Fruit fly (Drosophila melanogaster) S2 (cell line): ENCODE measurements around the gene CG32700.

Source experiments
- CG8478 ChIP-seq: fragments of >200 bp; optimal IDR thresholded peaks from 2 replicates; lab custom pipeline; 2018
- CTCF ChIP-seq, 2 experiments: fragments of >200 bp; optimal IDR thresholded peaks; 2 replicates each; lab custom pipeline; 2018

CG32700 gene

DNA sequence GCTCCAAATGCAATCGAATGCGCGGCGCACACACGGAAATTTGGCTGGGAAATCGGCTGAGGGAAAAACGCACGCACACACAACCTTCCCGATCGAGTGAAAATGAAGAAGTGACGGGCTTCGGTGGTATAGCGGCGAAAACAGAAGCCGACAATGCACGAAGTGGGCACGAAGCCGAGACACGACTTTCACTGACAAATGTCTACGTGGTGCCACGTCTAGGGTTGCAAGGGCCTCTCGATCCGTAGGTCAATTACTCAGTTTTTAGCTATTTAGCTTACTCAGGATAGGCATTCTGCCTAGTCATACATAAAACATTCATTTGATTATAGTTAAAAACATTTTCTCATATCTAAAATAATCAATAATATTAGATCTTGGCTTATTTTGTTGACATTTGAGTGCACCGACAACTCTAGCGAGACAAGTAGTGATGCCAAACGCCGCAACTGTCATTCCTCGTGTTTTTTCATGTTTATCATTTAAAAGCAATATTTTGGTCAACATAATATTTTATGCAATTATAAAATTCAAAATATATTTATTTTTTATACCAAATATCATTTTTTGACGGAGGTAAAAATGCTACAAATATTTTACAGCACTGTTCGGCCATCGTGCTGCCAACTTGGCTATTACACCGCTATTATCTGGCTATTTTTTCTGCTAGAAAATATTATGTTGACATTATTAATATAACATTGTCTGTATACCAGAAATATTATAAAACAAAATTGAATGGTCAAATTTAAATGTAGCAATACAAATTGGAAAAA lies 3.1 kb upstream of the CG32700 start:
- TF ChIP-seq CG8478 (lab: Kevin White, UChicago) (no peak), CTCF (optimal IDR thresholded peaks at IDR 0.05; lab: Kevin White, UChicago) (no peak)

DNA sequence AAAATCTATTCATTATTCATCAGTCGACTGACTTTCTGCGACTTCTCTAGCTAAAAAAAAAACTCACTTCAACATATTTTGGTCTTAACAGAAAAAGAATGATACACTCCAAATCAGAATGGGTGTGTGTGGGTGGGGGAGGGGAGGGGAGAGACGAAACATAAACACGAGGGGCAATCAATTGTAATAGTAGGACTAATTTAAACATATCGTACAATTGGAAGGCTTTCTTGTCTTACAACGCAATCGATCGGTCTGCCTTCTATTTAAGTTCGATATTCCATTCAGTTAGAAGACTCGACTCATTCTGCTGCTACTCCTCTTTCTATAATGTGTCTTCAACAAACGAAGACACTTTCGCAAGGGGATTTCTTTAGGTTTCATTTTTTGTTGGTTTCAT lies 541 bp upstream of the CG32700 start:
- TF ChIP-seq CTCF (optimal IDR thresholded peaks at IDR 0.05; lab: Kevin White, UChicago), result no peak
- no peak for TF ChIP-seq CG8478 (lab: Kevin White, UChicago)

DNA sequence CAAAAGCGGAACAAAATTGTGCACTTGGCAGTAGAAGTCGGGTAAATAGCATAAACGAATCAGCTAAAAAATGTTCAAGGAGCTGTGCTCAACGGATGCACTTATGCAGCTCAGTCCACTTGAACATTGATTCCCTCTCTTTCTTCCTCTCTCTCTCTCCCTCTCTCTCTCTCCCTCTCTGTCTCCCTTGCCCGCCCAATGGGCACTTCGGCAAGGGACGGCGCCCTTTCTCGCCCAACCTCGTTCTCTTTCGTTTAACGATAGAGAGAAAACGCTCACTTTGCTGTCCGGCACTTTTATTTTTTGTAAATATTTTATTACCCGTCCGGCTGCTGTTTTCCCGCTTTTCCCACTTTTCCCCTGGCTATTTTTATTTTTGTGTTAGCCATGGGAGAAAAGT lies 6.2 kb downstream of the CG32700 start:
- TF ChIP-seq CG8478 (lab: Kevin White, UChicago) (no peak), CTCF (optimal IDR thresholded peaks at IDR 0.05; lab: Kevin White, UChicago) (no peak)

DNA sequence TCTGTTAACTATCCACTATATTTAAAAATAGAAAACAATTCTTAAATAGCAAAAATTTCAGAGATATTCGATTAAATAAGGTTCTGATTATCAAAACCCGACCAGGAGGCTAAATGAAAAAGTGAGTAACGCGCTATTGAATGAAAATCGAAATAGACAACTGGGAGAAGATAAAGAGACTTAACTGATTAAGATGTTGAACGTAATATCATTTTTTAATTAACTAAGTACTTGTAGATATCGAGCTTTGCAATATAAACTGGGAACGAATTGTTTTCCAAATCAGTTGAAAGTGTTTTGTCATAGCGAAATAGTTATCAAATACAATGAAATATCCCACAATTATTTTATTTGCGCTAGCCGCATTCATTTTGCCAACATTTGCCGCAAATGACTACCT lies 17.1 kb downstream of the CG32700 start, which contains the start of gene CG34026:
CG34026 (plus strand) TSS at position 301 of the 400 bp plus-strand sequence.
- no peak for TF ChIP-seq CG8478 (lab: Kevin White, UChicago)
- TF ChIP-seq CTCF (optimal IDR thresholded peaks at IDR 0.05; lab: Kevin White, UChicago), result no peak

DNA sequence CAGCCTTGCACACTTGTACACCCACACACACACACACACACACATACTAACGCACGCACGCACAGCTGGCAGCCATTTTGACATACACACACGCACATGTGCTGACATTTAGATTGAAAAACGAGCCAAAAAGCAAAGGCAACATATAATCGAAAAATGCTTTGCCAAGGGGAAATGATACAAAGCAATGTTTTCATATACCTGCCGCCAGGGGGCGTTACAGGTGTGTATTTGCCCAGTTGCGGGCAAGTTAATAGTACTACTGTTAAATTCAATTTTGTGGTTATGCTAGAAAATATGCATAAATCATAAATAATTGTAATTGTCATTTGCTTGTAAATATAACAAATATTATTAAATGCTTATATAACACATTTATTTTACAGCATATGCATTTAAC lies 18.2 kb downstream of the CG32700 start:
- TF ChIP-seq CTCF (optimal IDR thresholded peaks at IDR 0.05; lab: Kevin White, UChicago), result peak; percentile 53 to 62
- TF ChIP-seq CG8478 (lab: Kevin White, UChicago), result no peak

DNA sequence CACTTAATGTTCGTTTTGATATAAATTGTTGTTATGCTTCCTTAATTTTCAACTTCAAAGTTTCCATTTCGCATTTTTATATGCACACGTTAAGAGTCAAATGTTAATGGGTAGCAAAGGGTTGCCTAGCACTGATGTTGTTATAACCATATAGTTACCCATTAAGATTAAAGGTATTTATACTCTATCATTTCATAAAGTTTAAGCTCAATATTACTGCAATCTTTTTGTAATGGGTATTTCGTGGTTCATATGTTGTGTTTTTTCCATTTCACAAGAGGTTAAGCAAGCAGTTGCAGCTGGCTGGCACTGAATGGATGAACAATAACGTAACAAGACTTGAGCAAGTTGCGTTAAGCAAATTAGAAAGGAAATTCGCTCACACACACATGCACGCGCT lies 18.8 kb downstream of the CG32700 start:
- TF ChIP-seq CTCF (optimal IDR thresholded peaks at IDR 0.05; lab: Kevin White, UChicago) (no peak), CG8478 (lab: Kevin White, UChicago) (no peak)

DNA sequence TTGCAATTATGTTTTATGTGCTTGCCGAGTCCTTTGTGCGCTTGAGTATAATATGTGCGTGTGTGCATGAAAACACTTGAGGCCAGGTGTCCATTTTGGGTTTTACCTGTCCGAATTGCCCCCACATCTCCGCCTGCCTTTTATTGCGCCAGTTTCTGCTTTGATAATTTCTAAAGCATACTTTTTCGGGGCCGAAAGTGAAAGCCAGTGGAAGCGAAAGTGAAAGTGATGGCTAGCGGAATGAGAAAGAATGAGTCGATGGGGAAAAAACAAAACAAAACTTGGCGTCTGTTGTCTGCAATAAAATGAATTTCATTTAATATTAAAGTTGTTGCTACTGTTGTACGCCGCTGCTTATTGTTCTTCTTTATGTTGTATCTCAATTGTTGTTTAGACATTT lies 27.1 kb downstream of the CG32700 start:
- no peak for TF ChIP-seq CG8478 (lab: Kevin White, UChicago)
- TF ChIP-seq CTCF (optimal IDR thresholded peaks at IDR 0.05; lab: Kevin White, UChicago), result no peak

DNA sequence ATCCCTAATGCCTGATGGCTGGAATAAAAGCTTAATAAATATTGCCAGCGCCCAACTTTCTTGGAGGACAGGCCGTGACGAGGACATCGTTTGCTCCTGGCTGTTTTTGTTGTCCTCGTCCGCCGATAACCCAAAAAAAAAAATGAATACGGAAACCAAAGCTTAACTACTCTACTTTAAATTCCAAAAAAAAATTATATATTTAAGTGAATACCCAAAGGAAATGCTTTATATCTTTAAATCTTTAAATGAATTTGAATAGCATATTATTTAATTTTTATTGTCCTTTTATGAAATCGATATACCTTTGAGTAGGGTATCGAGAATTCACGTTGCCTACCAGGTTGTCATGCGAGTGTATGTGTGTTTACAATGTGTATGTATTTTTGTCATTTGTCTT lies 30.5 kb downstream of the CG32700 start:
- TF ChIP-seq CTCF (optimal IDR thresholded peaks at IDR 0.05; lab: Kevin White, UChicago) (no peak), CG8478 (lab: Kevin White, UChicago) (no peak)

DNA sequence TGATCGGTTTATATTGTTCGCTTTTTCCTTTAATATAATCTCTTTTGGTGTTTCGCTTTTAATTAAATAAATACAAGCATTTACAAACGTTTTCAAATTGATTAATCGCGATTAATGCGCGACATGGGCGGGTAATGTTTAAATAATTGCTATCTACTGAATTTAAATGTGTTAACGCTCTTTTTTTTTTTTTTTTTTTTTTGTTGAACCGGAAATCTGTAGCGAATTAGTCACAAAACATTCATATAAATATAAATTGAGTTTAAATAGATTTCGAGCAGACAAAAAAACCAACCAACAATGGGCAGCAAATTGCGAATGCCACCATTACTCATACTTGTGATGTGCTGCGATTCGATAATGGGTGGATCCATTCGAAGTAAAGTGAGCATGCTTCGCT lies 39.4 kb downstream of the CG32700 start, which contains the start of gene CG34028:
CG34028 (plus strand) TSS at position 301 of the 400 bp plus-strand sequence.
- no peak for TF ChIP-seq CTCF (optimal IDR thresholded peaks at IDR 0.05; lab: Kevin White, UChicago)
- no peak for TF ChIP-seq CG8478 (lab: Kevin White, UChicago)

DNA sequence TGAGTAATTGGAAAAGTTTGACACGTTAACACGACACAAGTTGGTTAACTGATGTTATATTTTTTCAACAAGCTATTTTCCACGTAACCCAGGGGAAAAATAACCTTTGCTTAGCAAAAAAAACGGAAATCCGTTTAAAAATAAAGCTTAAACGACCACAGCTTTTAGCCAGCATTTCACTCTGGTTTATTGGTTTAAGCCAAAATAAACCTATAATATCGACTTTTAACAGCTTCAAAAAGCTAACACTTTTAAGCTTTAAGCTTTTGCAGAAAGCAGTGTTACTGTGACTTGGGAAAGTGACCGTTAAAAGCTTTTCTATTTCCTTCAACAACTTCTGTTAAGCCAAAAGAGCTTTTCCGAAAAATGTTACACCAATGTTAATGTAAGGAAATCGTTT lies 48.4 kb downstream of the CG32700 start:
- no peak for TF ChIP-seq CG8478 (lab: Kevin White, UChicago)
- TF ChIP-seq CTCF (optimal IDR thresholded peaks at IDR 0.05; lab: Kevin White, UChicago), result no peak

DNA sequence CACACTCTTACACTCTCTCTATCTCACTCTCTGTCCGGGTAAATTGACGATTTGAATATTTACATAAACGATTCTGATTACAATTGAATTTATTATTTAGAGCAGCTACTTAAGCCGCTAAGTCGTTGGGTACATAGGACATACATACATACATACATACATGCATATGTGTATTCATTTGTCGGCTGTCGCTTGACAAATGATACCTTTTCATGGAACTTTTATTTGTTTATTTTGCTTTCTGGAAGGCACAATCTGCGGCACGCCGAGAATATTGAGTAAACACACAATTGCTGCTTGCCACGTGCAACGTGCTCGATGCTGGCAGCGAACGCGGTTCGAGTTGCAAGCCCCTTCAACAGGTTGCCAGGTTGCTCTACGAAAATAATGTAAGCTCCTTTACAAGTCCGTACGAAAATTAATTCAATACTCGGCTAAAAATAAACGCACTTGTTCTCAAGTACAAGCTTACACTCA lies 49.8 kb downstream of the CG32700 start:
- TF ChIP-seq CTCF (optimal IDR thresholded peaks at IDR 0.05; lab: Kevin White, UChicago), result no peak
- TF ChIP-seq CG8478 (lab: Kevin White, UChicago), result no peak

DNA sequence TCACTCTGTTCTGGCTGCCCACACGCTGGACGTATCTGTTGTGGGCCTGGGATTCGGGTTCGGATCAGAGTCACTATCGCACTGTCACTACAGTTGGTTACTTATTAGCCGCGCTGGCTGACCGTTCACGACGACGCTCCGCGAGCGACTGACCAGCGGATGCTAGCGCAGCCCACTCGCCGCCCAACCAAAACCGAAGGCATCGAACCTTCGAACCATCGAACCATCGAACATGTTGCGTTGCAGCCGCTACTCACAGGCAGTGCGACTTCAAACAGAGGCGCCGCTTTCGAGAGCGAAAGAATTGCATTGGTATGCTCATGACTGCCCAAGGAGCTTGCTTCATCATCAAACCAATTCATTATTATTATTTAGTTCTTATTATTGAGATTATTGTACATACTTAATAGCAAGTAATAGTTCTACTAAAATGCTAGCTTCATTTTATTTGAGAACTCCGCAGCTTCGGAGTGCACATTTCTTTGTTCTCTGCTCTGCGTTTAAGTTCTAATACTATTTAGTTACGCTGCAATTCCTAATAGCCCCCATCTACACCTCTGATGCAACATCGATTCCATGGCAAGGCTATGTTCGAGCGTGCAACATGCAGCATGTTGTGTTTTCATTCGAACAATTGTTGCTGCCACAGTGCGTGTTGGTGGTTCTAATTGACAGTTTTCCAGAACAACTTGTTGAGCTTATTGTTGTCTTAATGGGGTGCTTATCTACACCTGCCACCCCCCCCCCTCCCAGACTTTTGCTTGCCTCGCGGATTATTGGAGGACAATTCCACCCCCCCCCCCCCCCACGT lies 50.4 kb downstream of the CG32700 start, which contains the start of gene mgl:
mgl (minus strand) TSS at position 136 of the 811 bp plus-strand sequence.
- TF ChIP-seq CG8478 (lab: Kevin White, UChicago) (no peak), CTCF (optimal IDR thresholded peaks at IDR 0.05; lab: Kevin White, UChicago) (no peak)

DNA sequence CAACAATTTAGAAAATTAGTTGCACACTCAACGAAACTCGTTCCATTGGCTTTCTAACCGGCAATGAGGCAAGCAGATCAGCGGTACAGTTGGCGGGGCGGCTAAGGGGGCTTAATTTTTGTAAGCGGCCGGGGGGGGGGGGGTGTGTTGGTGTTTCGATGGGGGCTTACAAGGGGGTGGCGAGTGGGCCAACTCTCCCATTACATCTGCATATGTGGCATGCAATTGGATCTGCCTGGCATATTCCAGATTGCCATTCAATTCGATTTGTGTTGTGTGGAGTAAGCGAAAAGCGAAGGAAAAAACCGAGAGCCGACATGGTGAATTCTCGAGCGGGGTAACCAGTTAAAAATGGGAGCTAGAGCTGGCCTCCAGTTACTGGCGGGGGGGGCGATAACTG lies 52.5 kb downstream of the CG32700 start:
- TF ChIP-seq CTCF (optimal IDR thresholded peaks at IDR 0.05; lab: Kevin White, UChicago), result no peak
- no peak for TF ChIP-seq CG8478 (lab: Kevin White, UChicago)

DNA sequence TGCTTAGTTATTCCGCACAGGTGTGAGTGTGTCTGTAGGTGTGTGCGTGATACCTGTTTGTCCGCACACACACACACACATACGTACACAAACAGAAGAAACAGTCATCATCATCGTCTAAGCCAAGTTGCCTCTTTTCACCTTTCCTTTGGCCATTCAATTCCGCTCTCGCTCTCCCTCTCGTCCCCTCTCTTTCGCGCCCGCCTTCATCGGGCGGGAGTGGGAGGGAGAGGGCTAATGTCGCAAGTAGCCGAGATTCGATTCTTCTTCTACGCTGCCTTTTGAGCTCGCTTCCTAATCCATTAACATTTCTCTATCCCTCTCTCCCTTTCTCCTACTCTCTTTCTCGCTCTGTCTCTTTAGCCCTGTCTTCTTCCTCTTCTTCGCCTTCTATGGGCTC lies 53.5 kb downstream of the CG32700 start:
- TF ChIP-seq CG8478 (lab: Kevin White, UChicago) (no peak), CTCF (optimal IDR thresholded peaks at IDR 0.05; lab: Kevin White, UChicago) (no peak)

DNA sequence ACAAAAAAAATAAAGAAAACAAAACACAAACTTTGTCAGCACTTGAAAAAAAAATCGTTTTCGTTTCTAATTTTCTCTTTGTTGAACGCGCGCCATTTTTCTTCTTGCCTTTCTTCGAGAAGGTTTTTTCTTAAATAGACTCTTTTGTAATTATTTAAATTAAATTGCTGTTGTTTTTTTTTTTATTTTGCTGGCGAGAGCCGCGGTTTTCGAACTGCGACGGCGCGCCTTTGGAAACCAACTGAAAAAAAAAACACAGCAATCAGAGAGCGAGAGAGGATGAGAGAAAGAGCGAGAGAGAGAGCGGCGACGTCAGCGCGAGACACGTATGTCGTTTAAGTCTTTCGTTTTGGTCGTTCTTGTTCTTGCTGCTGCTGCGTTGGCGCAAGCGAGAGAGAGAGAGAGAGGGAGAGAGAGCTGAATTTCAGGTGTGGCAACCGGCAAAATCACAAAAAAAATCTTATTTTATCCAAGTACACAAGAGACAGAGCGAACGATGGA lies 54.6 kb downstream of the CG32700 start:
- no peak for TF ChIP-seq CTCF (optimal IDR thresholded peaks at IDR 0.05; lab: Kevin White, UChicago)
- TF ChIP-seq CG8478 (lab: Kevin White, UChicago), result no peak
